Worm (Caenorhabditis elegans) whole organism, L4 larva: ENCODE measurements around the gene F32H5.3.

Experiments used
- D1046.2 ChIP-seq: fragments of 200-800 bp; sonication (Bioruptor generic); IDR thresholded peaks from 2 replicates; pipeline ENCODE4 v1.3.6; 2022; ENCODE audit warnings: missing genetic modification characterization, missing compliant biosample characterization
- F10B5.3 ChIP-seq: sonication (generic microtip); optimal IDR thresholded peaks from 2 replicates; lab custom pipeline; 2016; ENCODE audit warnings: mild to moderate bottlenecking, missing genetic modification characterization, missing compliant biosample characterization
- R02D3.7 ChIP-seq: fragments of 150-350 bp; sonication (generic microtip); optimal IDR thresholded peaks from 3 replicates; lab custom pipeline; 2014; ENCODE audit warnings: missing biosample characterization, missing genetic modification characterization
- T26A8.4 ChIP-seq: fragments of 200-800 bp; sonication (Bioruptor generic); IDR thresholded peaks from 2 replicates; pipeline ENCODE4 v1.3.6; 2022; ENCODE audit warnings: missing genetic modification characterization, missing compliant biosample characterization
- Y48G9A.11 ChIP-seq: fragments of 200-800 bp; sonication (Bioruptor generic); IDR thresholded peaks from 2 replicates; pipeline ENCODE4 v1.3.6; 2022; ENCODE audit warnings: missing genetic modification reagents, missing genetic modification characterization, missing compliant biosample characterization
- ZK546.5 ChIP-seq, 2 experiments: sonication (generic microtip); optimal IDR thresholded peaks; 2 replicates each; lab custom pipeline; 2017; ENCODE audit warnings: missing biosample characterization in 2 of 2, missing genetic modification characterization in 2 of 2
- aha-1 ChIP-seq: fragments of 150-350 bp; peaks from one replicate; lab custom pipeline; 2014; ENCODE audit warnings: missing biosample characterization, missing genetic modification characterization
- ama-1 ChIP-seq: fragments of 150-350 bp; optimal IDR thresholded peaks from 2 replicates; lab custom pipeline; 2014; ENCODE audit warnings: inconsistent platforms, mixed read lengths
- arid-1 ChIP-seq: fragments of 200-800 bp; sonication (Bioruptor generic); conservative IDR thresholded peaks from 2 replicates; pipeline ENCODE4 v1.3.6; 2022; ENCODE audit warnings: missing genetic modification reagents, missing genetic modification characterization, missing compliant biosample characterization
- attf-4 ChIP-seq: sonication (generic microtip); optimal IDR thresholded peaks from 3 replicates; lab custom pipeline; 2017; ENCODE audit warnings: missing biosample characterization, missing genetic modification characterization
- ces-1 ChIP-seq: fragments of 150-350 bp; sonication (generic microtip); optimal IDR thresholded peaks from 4 replicates; lab custom pipeline; 2014; ENCODE audit warnings: missing biosample characterization, missing genetic modification reagents, missing genetic modification characterization
- cey-2 ChIP-seq: sonication (generic microtip); optimal IDR thresholded peaks from 3 replicates; lab custom pipeline; 2017; ENCODE audit warnings: missing genetic modification characterization, mild to moderate bottlenecking, missing compliant biosample characterization, antibody characterized with exemption, borderline replicate concordance; ENCODE audit not compliant: insufficient read depth
- daf-19 ChIP-seq: fragments of 200-800 bp; sonication (Bioruptor generic); conservative IDR thresholded peaks from 2 replicates; pipeline ENCODE4 v1.3.6; 2022; ENCODE audit warnings: missing genetic modification characterization, missing compliant biosample characterization
- duxl-1 ChIP-seq: sonication (generic microtip); optimal IDR thresholded peaks from 2 replicates; lab custom pipeline; 2016; ENCODE audit warnings: mild to moderate bottlenecking, missing genetic modification characterization, moderate library complexity, missing compliant biosample characterization; ENCODE audit not compliant: poor library complexity
- dve-1 ChIP-seq: sonication (generic microtip); optimal IDR thresholded peaks from 2 replicates; lab custom pipeline; 2017; ENCODE audit warnings: antibody characterized with exemption, mild to moderate bottlenecking, missing genetic modification characterization, missing compliant biosample characterization; ENCODE audit not compliant: insufficient read depth
- egl-43 ChIP-seq: fragments of 200-800 bp; sonication (Bioruptor generic); IDR thresholded peaks from 2 replicates; pipeline ENCODE4 v1.3.6; 2022; ENCODE audit warnings: missing genetic modification reagents, missing genetic modification characterization, missing compliant biosample characterization
- gei-8 ChIP-seq: fragments of 200-800 bp; sonication (Bioruptor generic); optimal IDR thresholded peaks from 2 replicates; lab custom pipeline; 2018; ENCODE audit warnings: mild to moderate bottlenecking, missing genetic modification characterization, missing compliant biosample characterization
- hlh-30 ChIP-seq: sonication (generic microtip); optimal IDR thresholded peaks from 2 replicates; lab custom pipeline; 2017; ENCODE audit warnings: antibody characterized with exemption, mild to moderate bottlenecking, missing genetic modification characterization, missing compliant biosample characterization; ENCODE audit not compliant: insufficient read depth
- lin-15B ChIP-seq: fragments of 150-350 bp; sonication (generic microtip); optimal IDR thresholded peaks from 3 replicates; lab custom pipeline; 2014; ENCODE audit warnings: missing biosample characterization, missing genetic modification characterization
- lir-3 ChIP-seq: sonication (generic microtip); optimal IDR thresholded peaks from 2 replicates; lab custom pipeline; 2016; ENCODE audit warnings: mild to moderate bottlenecking, missing genetic modification characterization, missing compliant biosample characterization
- lsy-2 ChIP-seq, 2 experiments: fragments of 150-350 bp in 1 of 2; sonication (generic microtip) in 1 of 2; optimal IDR thresholded peaks; 2 replicates each; lab custom pipeline; 2014 to 2017; ENCODE audit warnings: missing biosample characterization in 2 of 2, missing genetic modification characterization in 2 of 2
- madf-9 ChIP-seq: fragments of 200-800 bp; sonication (Bioruptor generic); conservative IDR thresholded peaks from 2 replicates; pipeline ENCODE4 v1.3.6; 2022; ENCODE audit warnings: missing genetic modification reagents, missing genetic modification characterization, missing compliant biosample characterization
- mdl-1 ChIP-seq, 2 experiments: fragments of 150-350 bp in 1 of 2; sonication (generic microtip) in 1 of 2; optimal IDR thresholded peaks; 2 replicates each; lab custom pipeline; 2014 to 2017; ENCODE audit warnings: missing biosample characterization in 2 of 2, missing genetic modification characterization in 2 of 2
- mxl-2 ChIP-seq: fragments of 200-800 bp; sonication (Bioruptor generic); conservative IDR thresholded peaks from 2 replicates; pipeline ENCODE4 v1.3.6; 2022; ENCODE audit warnings: missing genetic modification reagents, missing genetic modification characterization, missing compliant biosample characterization
- mxl-3 ChIP-seq: fragments of 200-800 bp; sonication (Bioruptor generic); optimal IDR thresholded peaks from 2 replicates; lab custom pipeline; 2018; ENCODE audit warnings: mild to moderate bottlenecking, missing genetic modification characterization, missing compliant biosample characterization
- nhr-10 ChIP-seq: fragments of 150-350 bp; optimal IDR thresholded peaks from 2 replicates; lab custom pipeline; 2014; ENCODE audit warnings: missing biosample characterization, missing genetic modification characterization
- nhr-102 ChIP-seq: sonication (generic microtip); optimal IDR thresholded peaks from 2 replicates; lab custom pipeline; 2016; ENCODE audit warnings: mild to moderate bottlenecking, missing genetic modification characterization, moderate library complexity, missing compliant biosample characterization
- nhr-237 ChIP-seq: sonication (generic microtip); optimal IDR thresholded peaks from 2 replicates; lab custom pipeline; 2017; ENCODE audit warnings: missing biosample characterization, missing genetic modification characterization
- nhr-25 ChIP-seq: sonication (generic microtip); optimal IDR thresholded peaks from 2 replicates; lab custom pipeline; 2017; ENCODE audit warnings: missing genetic modification characterization, mild to moderate bottlenecking, missing compliant biosample characterization, antibody characterized with exemption, moderate library complexity, borderline replicate concordance; ENCODE audit not compliant: insufficient read depth
- nhr-41 ChIP-seq: fragments of 200-800 bp; sonication (Bioruptor generic); IDR thresholded peaks from 2 replicates; pipeline ENCODE4 v1.3.6; 2022; ENCODE audit warnings: missing genetic modification reagents, missing genetic modification characterization, missing compliant biosample characterization
- nhr-48 ChIP-seq: sonication (generic microtip); optimal IDR thresholded peaks from 2 replicates; lab custom pipeline; 2016; ENCODE audit warnings: mild to moderate bottlenecking, missing genetic modification characterization, missing compliant biosample characterization
- nhr-6 ChIP-seq: fragments of 150-350 bp; optimal IDR thresholded peaks from 2 replicates; lab custom pipeline; 2014; ENCODE audit warnings: missing biosample characterization, missing genetic modification characterization
- pha-4 ChIP-seq, 2 experiments: fragments of 150-350 bp in 1 of 2; fragments of 200-800 bp in 1 of 2; sonication (Bioruptor generic) in 1 of 2; IDR thresholded peaks in 1 of 2; optimal IDR thresholded peaks in 1 of 2; 2 replicates each; pipeline versions ENCODE4 v1.3.6 to Lab custom; 2014 to 2022; ENCODE audit warnings: missing genetic modification characterization in 2 of 2, missing genetic modification reagents in 2 of 2, missing biosample characterization in 1 of 2, missing compliant biosample characterization in 1 of 2
- php-3 ChIP-seq: fragments of 200-800 bp; sonication (Bioruptor generic); IDR thresholded peaks from 2 replicates; pipeline ENCODE4 v1.3.6; 2022; ENCODE audit warnings: missing genetic modification reagents, missing genetic modification characterization, missing compliant biosample characterization
- pqm-1 ChIP-seq: sonication (generic microtip); optimal IDR thresholded peaks from 2 replicates; lab custom pipeline; 2017; ENCODE audit warnings: missing biosample characterization, missing genetic modification characterization
- set-16 ChIP-seq: fragments of 200-800 bp; sonication (Bioruptor generic); IDR thresholded peaks from 2 replicates; pipeline ENCODE4 v1.3.6; 2022; ENCODE audit warnings: missing genetic modification reagents, missing genetic modification characterization, missing compliant biosample characterization
- spr-1 ChIP-seq: sonication (generic microtip); optimal IDR thresholded peaks from 2 replicates; lab custom pipeline; 2016; ENCODE audit warnings: mild to moderate bottlenecking, missing genetic modification characterization, missing compliant biosample characterization
- spr-3 ChIP-seq: fragments of 200-800 bp; sonication (Bioruptor generic); optimal IDR thresholded peaks from 2 replicates; lab custom pipeline; 2018; ENCODE audit warnings: mild to moderate bottlenecking, missing genetic modification characterization, missing compliant biosample characterization
- unc-39 ChIP-seq: sonication (generic microtip); optimal IDR thresholded peaks from 2 replicates; lab custom pipeline; 2017; ENCODE audit warnings: missing biosample characterization, missing genetic modification characterization
- unc-62 ChIP-seq, 3 experiments: fragments of 150-350 bp in 1 of 3; sonication (generic microtip); optimal IDR thresholded peaks in 2 of 3; peaks in 1 of 3; 1 replicate in 1 of 3; 2 replicates in 2 of 3; lab custom pipeline; 2014 to 2017; ENCODE audit warnings: missing biosample characterization in 3 of 3, missing genetic modification characterization in 3 of 3, missing genetic modification reagents in 3 of 3, missing genotype in 1 of 3
- zfp-2 ChIP-seq: sonication (generic microtip); optimal IDR thresholded peaks from 2 replicates; lab custom pipeline; 2016; ENCODE audit warnings: mild to moderate bottlenecking, missing genetic modification characterization, missing compliant biosample characterization
- zfp-3 ChIP-seq: fragments of 200-800 bp; sonication (Bioruptor generic); conservative IDR thresholded peaks from 2 replicates; pipeline ENCODE4 v1.3.6; 2022; ENCODE audit warnings: missing genetic modification reagents, missing genetic modification characterization, missing compliant biosample characterization
- zip-11 ChIP-seq: fragments of 200-800 bp; sonication (Bioruptor generic); IDR thresholded peaks from 2 replicates; pipeline ENCODE4 v1.3.6; 2022; ENCODE audit warnings: missing genetic modification characterization, missing compliant biosample characterization
- zip-2 ChIP-seq: fragments of 150-350 bp; optimal IDR thresholded peaks from 2 replicates; lab custom pipeline; 2014; ENCODE audit warnings: missing biosample characterization, missing genetic modification characterization
- ztf-11 ChIP-seq: fragments of 150-350 bp; optimal IDR thresholded peaks from 2 replicates; lab custom pipeline; 2014; ENCODE audit warnings: missing biosample characterization, missing genetic modification characterization

F32H5.3 gene

DNA sequence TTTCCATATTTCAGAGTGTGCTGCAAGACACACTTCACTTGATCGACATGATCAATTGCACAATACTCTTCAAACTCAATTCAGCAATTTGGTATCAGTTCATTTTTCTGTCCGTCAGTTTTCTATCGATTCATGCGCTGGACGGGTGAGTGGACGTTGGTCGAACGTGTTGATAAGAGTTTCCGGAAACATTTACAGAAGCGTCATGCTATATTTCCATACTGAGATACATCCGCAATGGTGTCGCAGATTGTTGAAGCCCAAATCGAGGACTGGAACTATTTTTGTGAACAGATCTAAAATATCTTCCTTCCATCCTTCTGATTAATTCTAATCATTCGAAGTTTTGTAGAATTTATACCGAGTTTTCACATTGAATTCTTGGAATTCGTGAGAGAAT is 10.5 kb downstream of the F32H5.3 start (continued):
- no peak for TF ChIP-seq ces-1 (GFP tag; lab: Kevin White, UChicago)
- no peak for TF ChIP-seq set-16
- TF ChIP-seq Y48G9A.11, result no peak
- TF ChIP-seq T26A8.4, result no peak
- peak in 1 of 2 experiments; percentile 7 for TF ChIP-seq mdl-1 (tag; optimal IDR thresholded peaks at IDR 0.05; lab: Kevin White, UChicago)
- TF ChIP-seq mxl-3 (GFP tag; lab: Kevin White, UChicago), result peak; percentile 66
- 0 out of 2 replicates have a peak, but pooled peaks have one; percentile 6 for TF ChIP-seq php-3 (GFP tag; lab: Robert Waterston, UW)
- TF ChIP-seq spr-3 (GFP tag; lab: Kevin White, UChicago), result no peak
- no peak for TF ChIP-seq lin-15B (tag; lab: Kevin White, UChicago)
- 0 out of 2 replicates have a peak, but pooled peaks have one; percentile 11 for TF ChIP-seq mxl-2 (GFP tag; lab: Robert Waterston, UW)
- no peak for TF ChIP-seq R02D3.7

DNA sequence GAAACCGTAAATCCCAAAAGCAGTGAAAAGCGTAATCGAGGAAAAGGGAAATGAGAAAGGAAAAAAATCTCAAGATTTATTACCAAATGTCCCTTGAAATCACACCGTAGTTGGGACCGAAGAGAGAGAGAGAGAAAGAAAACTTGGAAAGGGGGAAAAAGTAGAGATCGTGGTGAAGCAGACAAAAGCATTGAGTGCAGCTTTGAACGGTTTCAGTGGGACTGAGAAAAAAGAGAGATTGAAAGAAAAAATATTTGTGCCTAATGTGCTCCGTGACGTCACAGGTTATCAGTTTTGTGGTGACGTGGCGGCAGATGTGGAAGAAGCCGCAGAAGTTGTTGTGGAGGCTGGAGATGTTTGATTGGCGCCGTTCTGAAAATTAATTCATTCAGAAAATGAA is 11.1 kb downstream of the F32H5.3 start:
- no peak for TF ChIP-seq hlh-30 (tag; lab: Kevin White, UChicago)
- TF ChIP-seq aha-1 (tag; lab: Kevin White, UChicago), result peak; percentile 92
- no peak for TF ChIP-seq spr-3 (GFP tag; lab: Kevin White, UChicago)
- peak; percentile 23 for TF ChIP-seq nhr-25 (tag; lab: Kevin White, UChicago)
- peak; percentile 26 for TF ChIP-seq duxl-1 (tag; lab: Kevin White, UChicago)
- TF ChIP-seq ztf-11 (tag; lab: Kevin White, UChicago), result no peak

ce11 chrV:13371336-13371735 is 12.2 kb downstream of the F32H5.3 start:
- TF ChIP-seq nhr-25 (tag; lab: Kevin White, UChicago) (peak; percentile 94), zip-2 (tag; lab: Kevin White, UChicago) (no peak), zfp-3 (no peak), hlh-30 (tag; lab: Kevin White, UChicago) (peak; percentile 56), arid-1 (GFP tag; lab: Robert Waterston, UW) (no peak), egl-43 (no peak), ZK546.5 (tag; optimal IDR thresholded peaks at IDR 0.05; lab: Kevin White, UChicago) (no peak), nhr-6 (tag; lab: Kevin White, UChicago) (no peak), F10B5.3 (tag; lab: Kevin White, UChicago) (no peak), Y48G9A.11 (no peak), zfp-2 (tag; lab: Kevin White, UChicago) (no peak), nhr-41 (GFP tag; lab: Robert Waterston, UW) (no peak), cey-2 (tag; lab: Kevin White, UChicago) (peak; percentile 1), nhr-10 (tag; lab: Kevin White, UChicago) (no peak), spr-1 (tag; lab: Kevin White, UChicago) (no peak), nhr-48 (peak; percentile 62), madf-9 (GFP tag; lab: Robert Waterston, UW) (no peak), zip-11 (GFP tag; lab: Robert Waterston, UW) (no peak), pqm-1 (tag; lab: Kevin White, UChicago) (no peak), nhr-102 (tag; lab: Kevin White, UChicago) (peak; percentile 6), attf-4 (no peak), daf-19 (GFP tag; lab: Robert Waterston, UW) (no peak), pha-4 (GFP tag; IDR thresholded peaks at IDR 0.05; lab: Robert Waterston, UW) (no peak), pha-4 (tag; optimal IDR thresholded peaks at IDR 0.05; lab: Kevin White, UChicago) (no peak), D1046.2 (no peak), gei-8 (GFP tag; lab: Kevin White, UChicago) (no peak), lir-3 (no peak), dve-1 (tag; lab: Kevin White, UChicago) (peak; percentile 26), lsy-2 (tag; optimal IDR thresholded peaks at IDR 0.05; lab: Kevin White, UChicago) (peak; percentile 21 to 43), unc-62 (GFP tag; optimal IDR thresholded peaks at IDR 0.05 in 1 of 2; lab: Kevin White, UChicago) (no peak), unc-62 (tag; optimal IDR thresholded peaks at IDR 0.05; lab: Kevin White, UChicago) (no peak), nhr-237 (tag; lab: Kevin White, UChicago) (no peak), ztf-11 (tag; lab: Kevin White, UChicago) (no peak), ama-1 (lab: Kevin White, UChicago) (peak; percentile 46), unc-39 (tag; lab: Kevin White, UChicago) (no peak), aha-1 (tag; lab: Kevin White, UChicago) (peak; percentile 96)
